Worm (Caenorhabditis elegans): ENCODE measurements around the gene spp-20.

Gene spp-20

DNA sequence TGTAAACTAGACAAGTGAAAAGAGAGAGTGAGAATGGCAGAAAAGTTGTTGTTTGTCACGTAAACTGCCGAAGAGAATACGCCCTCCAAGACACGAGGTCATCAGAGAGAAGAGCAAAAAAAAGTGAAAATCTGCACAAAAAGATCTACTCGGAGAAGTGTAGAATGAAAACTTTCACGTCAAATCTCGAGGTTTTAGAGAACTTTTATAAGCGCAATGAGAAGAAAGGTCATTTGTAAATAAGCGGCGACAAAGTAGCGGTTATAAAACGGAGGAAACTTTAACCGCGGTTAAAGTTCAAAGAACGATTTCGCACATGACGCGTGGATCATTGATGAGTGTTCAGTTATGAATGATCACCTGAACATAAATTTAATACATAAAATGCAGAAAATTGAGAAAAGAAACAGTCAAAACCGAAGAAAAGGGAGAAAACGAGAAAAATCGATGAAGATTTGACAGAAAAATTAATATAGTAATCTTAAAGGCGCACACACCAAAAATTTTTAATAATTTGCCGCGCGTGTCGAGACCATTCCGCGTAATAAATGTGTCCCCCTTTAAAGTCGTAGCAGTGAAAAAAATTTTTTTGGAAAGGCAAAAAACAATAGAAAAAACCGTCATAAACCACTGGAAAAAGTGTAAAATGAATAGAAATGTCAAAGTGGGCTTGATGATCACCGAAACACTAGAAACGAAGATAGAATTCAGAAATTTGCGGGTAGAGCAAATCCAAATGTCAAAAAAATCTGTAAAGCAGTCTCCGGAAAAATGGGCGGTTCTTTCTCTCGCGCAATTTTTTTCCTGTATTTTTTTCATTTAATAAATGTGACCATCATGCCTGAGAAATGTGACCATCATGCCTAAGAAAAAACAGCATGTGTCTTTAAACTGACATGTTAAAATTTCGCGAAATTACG, 40.4 kb downstream of the spp-20 start:
- peak; percentile 45 for TF ChIP-seq sem-4 (tag; optimal IDR thresholded peaks at IDR 0.05)
- TF ChIP-seq F13H6.1 (tag; optimal IDR thresholded peaks at IDR 0.05) = peak; percentile 60
- TF ChIP-seq fos-1 (tag; optimal IDR thresholded peaks at IDR 0.05) = peak; percentile 75
- no peak for TF ChIP-seq ceh-82 (tag; optimal IDR thresholded peaks at IDR 0.05)
- no peak for TF ChIP-seq nhr-11 (tag; optimal IDR thresholded peaks at IDR 0.05)
- TF ChIP-seq blmp-1 (tag; optimal IDR thresholded peaks at IDR 0.05; ENCODE audit: insufficient read depth) = peak; percentile 96
- TF ChIP-seq alr-1 (tag; optimal IDR thresholded peaks at IDR 0.05) = no peak
- TF ChIP-seq sma-9 (GFP tag; optimal IDR thresholded peaks at IDR 0.05) = peak; percentile 89
- no peak for TF ChIP-seq sma-9 (tag; optimal IDR thresholded peaks at IDR 0.05)
- TF ChIP-seq ZK546.5 (tag; optimal IDR thresholded peaks at IDR 0.05) = no peak
- no peak for TF ChIP-seq ztf-11 (tag; optimal IDR thresholded peaks at IDR 0.05)
- no peak for TF ChIP-seq zag-1 (tag; optimal IDR thresholded peaks at IDR 0.05)
- peak; percentile 30 for TF ChIP-seq Y55F3AM.14 (GFP tag; optimal IDR thresholded peaks at IDR 0.05)
- no peak for TF ChIP-seq unc-55 (GFP tag; optimal IDR thresholded peaks at IDR 0.05)
- TF ChIP-seq sma-3 (GFP tag; optimal IDR thresholded peaks at IDR 0.05) = peak; percentile 32
- TF ChIP-seq nhr-21 (tag; optimal IDR thresholded peaks at IDR 0.05) = peak; percentile 72
- peak; percentile 86 for TF ChIP-seq nhr-129 (tag; optimal IDR thresholded peaks at IDR 0.05)
- peak in 1 of 2 experiments; percentile 50 for TF ChIP-seq mdl-1 (tag; optimal IDR thresholded peaks at IDR 0.05)
- no peak for TF ChIP-seq gmeb-1 (tag; optimal IDR thresholded peaks at IDR 0.05)
- TF ChIP-seq unc-62 (GFP tag; optimal IDR thresholded peaks at IDR 0.05) = no peak
- TF ChIP-seq nhr-77 (tag; optimal IDR thresholded peaks at IDR 0.05) = no peak
- peak; percentile 32 for TF ChIP-seq nhr-6 (tag; optimal IDR thresholded peaks at IDR 0.05)
- peak; percentile 74 for TF ChIP-seq nhr-25 (tag; optimal IDR thresholded peaks at IDR 0.05)
- TF ChIP-seq lin-39 (tag; optimal IDR thresholded peaks at IDR 0.05) = no peak
- TF ChIP-seq elt-1 (tag; optimal IDR thresholded peaks at IDR 0.05) = no peak
- no peak for TF ChIP-seq skn-1 (tag; optimal IDR thresholded peaks at IDR 0.05)
- peak; percentile 81 for TF ChIP-seq crh-2 (tag; optimal IDR thresholded peaks at IDR 0.05)
- no peak for TF ChIP-seq aly-2 (tag; optimal IDR thresholded peaks at IDR 0.05)
- TF ChIP-seq ama-1 (optimal IDR thresholded peaks at IDR 0.05) = peak; percentile 16
- peak; percentile 71 for TF ChIP-seq C34F6.9 (tag; optimal IDR thresholded peaks at IDR 0.05)
- no peak for TF ChIP-seq ztf-4 (tag; optimal IDR thresholded peaks at IDR 0.05)
- peak in 1 of 2 experiments; percentile 46 for TF ChIP-seq lsy-2 (tag; optimal IDR thresholded peaks at IDR 0.05)

- TF ChIP-seq nhr-11 (tag; optimal IDR thresholded peaks at IDR 0.05) = no peak
- no peak for TF ChIP-seq blmp-1 (tag; optimal IDR thresholded peaks at IDR 0.05; ENCODE audit: insufficient read depth)
- no peak for TF ChIP-seq mdl-1 (tag; optimal IDR thresholded peaks at IDR 0.05)
- no peak for TF ChIP-seq snpc-4 (tag; optimal IDR thresholded peaks at IDR 0.05)
- no peak for TF ChIP-seq ztf-4 (tag; optimal IDR thresholded peaks at IDR 0.05)
- TF ChIP-seq unc-62 (GFP tag; optimal IDR thresholded peaks at IDR 0.05) = no peak
- TF ChIP-seq fos-1 (tag; optimal IDR thresholded peaks at IDR 0.05) = no peak
- TF ChIP-seq sma-9 (GFP tag; optimal IDR thresholded peaks at IDR 0.05) = peak; percentile 10
- TF ChIP-seq sma-9 (tag; optimal IDR thresholded peaks at IDR 0.05) = no peak
- no peak for TF ChIP-seq R02D3.7 (tag; optimal IDR thresholded peaks at IDR 0.05)
- TF ChIP-seq ceh-82 (tag; optimal IDR thresholded peaks at IDR 0.05) = no peak
- TF ChIP-seq F13H6.1 (tag; optimal IDR thresholded peaks at IDR 0.05) = no peak
- no peak for TF ChIP-seq nhr-6 (tag; optimal IDR thresholded peaks at IDR 0.05)
- TF ChIP-seq dmd-4 (tag; optimal IDR thresholded peaks at IDR 0.05) = no peak
- TF ChIP-seq unc-55 (GFP tag; optimal IDR thresholded peaks at IDR 0.05) = peak; percentile 67
- TF ChIP-seq zag-1 (tag; optimal IDR thresholded peaks at IDR 0.05) = no peak
Measured at ce11 chrV:6516491-6517304, 41.3 kb downstream of the spp-20 start, which contains the start of gene mdh-1. mdh-1 (minus strand) TSS chrV:6516526.

ce11 chrV:6515344-6515743, 42.7 kb downstream of the spp-20 start:
- TF ChIP-seq ZK546.5 (tag; optimal IDR thresholded peaks at IDR 0.05) (no peak), nhr-12 (tag; optimal IDR thresholded peaks at IDR 0.05) (no peak), ceh-16 (tag; optimal IDR thresholded peaks at IDR 0.05) (no peak), mdl-1 (tag; optimal IDR thresholded peaks at IDR 0.05) (no peak), nhr-10 (tag; optimal IDR thresholded peaks at IDR 0.05) (no peak), aly-2 (tag; optimal IDR thresholded peaks at IDR 0.05) (no peak), nhr-25 (tag; optimal IDR thresholded peaks at IDR 0.05) (no peak)
